Worm (Caenorhabditis elegans) whole organism, L4/young adult: ENCODE measurements around the gene apy-1.

ENCODE experiments used
- W03F9.2 ChIP-seq: fragments of 150-350 bp; optimal IDR thresholded peaks from 2 replicates; lab custom pipeline; 2014; ENCODE audit warnings: missing biosample characterization, missing genetic modification characterization
- dao-5 ChIP-seq: sonication (generic microtip); optimal IDR thresholded peaks from 2 replicates; lab custom pipeline; 2016; ENCODE audit warnings: missing genotype, missing genetic modification characterization, moderate library complexity, missing compliant biosample characterization
- him-1 ChIP-seq: sonication (generic microtip); optimal IDR thresholded peaks from 2 replicates; lab custom pipeline; 2016; ENCODE audit warnings: missing genotype, missing genetic modification reagents, missing genetic modification characterization, missing compliant biosample characterization

DNA sequence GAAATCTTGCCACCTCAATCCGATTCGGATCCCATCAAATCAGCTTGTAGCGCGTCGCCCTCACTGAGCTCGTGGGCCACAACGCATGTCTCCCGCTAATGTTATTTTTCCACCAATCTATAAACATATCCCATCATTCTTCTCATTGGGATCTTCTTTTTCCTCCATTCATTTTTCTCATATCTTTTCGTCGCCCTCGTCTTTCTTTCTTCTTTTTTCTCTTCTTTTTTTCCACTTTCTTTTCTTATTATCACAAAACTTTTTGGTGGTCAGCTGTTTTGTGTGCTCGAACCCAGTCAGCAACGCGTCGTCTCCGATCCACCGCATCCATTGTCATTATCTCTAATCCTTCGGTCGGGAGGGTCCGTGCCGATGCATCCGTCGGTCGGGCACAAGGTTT lies 45.7 kb downstream of the apy-1 start:
- TF ChIP-seq him-1 (tag; lab: Kevin White, UChicago) (no peak), dao-5 (tag; lab: Kevin White, UChicago) (no peak), W03F9.2 (tag; lab: Kevin White, UChicago) (no peak)
